Worm (Caenorhabditis elegans) whole organism, L4/young adult: ENCODE results near the gene C17H12.8.

Experiments
- W03F9.2 ChIP-seq: fragments of 150-350 bp; optimal IDR thresholded peaks from 2 replicates; lab custom pipeline; 2014; ENCODE audit warnings: missing biosample characterization, missing genetic modification characterization
- dao-5 ChIP-seq: sonication (generic microtip); optimal IDR thresholded peaks from 2 replicates; lab custom pipeline; 2016; ENCODE audit warnings: missing genotype, missing genetic modification characterization, moderate library complexity, missing compliant biosample characterization
- him-1 ChIP-seq: sonication (generic microtip); optimal IDR thresholded peaks from 2 replicates; lab custom pipeline; 2016; ENCODE audit warnings: missing genotype, missing genetic modification reagents, missing genetic modification characterization, missing compliant biosample characterization

- TF ChIP-seq W03F9.2 (tag; lab: Kevin White, UChicago) = no peak
- no peak for TF ChIP-seq dao-5 (tag; lab: Kevin White, UChicago)
- TF ChIP-seq him-1 = peak; percentile 85
Observed at ce11 chrIV:6809756-6810155, 8.7 kb upstream of the C17H12.8 start.
